Fruit fly (Drosophila melanogaster): ENCODE data around the gene DCP2.
A peak's percentile ranks its signal among the peaks of the same experiment; 100 is the strongest.

DCP2 gene

dm6 chr3L:15826347-15826984 lies at the start of gene DCP2, which contains the start of gene dbo:
TSS of gene DCP2 (minus strand) at chr3L:15826423.
TSS of gene dbo (plus strand) at chr3L:15826888.
- TF ChIP-seq CG33017 (tag; optimal IDR thresholded peaks at IDR 0.05) = peak; percentile 71
- no peak for TF ChIP-seq cic (GFP tag; optimal IDR thresholded peaks at IDR 0.05)
- TF ChIP-seq tj (GFP tag; optimal IDR thresholded peaks at IDR 0.05) = no peak
- TF ChIP-seq kay (GFP tag; ENCODE audit: borderline replicate concordance) = peak; percentile 20
- TF ChIP-seq bab1 (GFP tag; optimal IDR thresholded peaks at IDR 0.05) = peak; percentile 43
- TF ChIP-seq Hr96 (GFP tag; optimal IDR thresholded peaks at IDR 0.05) = no peak
- no peak for TF ChIP-seq cnc (optimal IDR thresholded peaks at IDR 0.05)
- TF ChIP-seq CG12768 (GFP tag; optimal IDR thresholded peaks at IDR 0.05) = peak; percentile 54
- TF ChIP-seq Clk (GFP tag; optimal IDR thresholded peaks at IDR 0.05) = no peak
- peak; percentile 59 for TF ChIP-seq ovo (GFP tag; optimal IDR thresholded peaks at IDR 0.05)
- peak; percentile 33 for TF ChIP-seq CG14711 (tag; optimal IDR thresholded peaks at IDR 0.05)
- TF ChIP-seq CG5204 (GFP tag; optimal IDR thresholded peaks at IDR 0.05) = no peak
- TF ChIP-seq Crg-1 (GFP tag; optimal IDR thresholded peaks at IDR 0.05) = peak; percentile 38
- TF ChIP-seq pad (GFP tag; optimal IDR thresholded peaks at IDR 0.05) = peak; percentile 31
- peak; percentile 67 for TF ChIP-seq CG7101 (tag; optimal IDR thresholded peaks at IDR 0.05)
- no peak for TF ChIP-seq CG11617 (GFP tag; optimal IDR thresholded peaks at IDR 0.05)
- peak; percentile 54 for TF ChIP-seq CG7045 (GFP tag; optimal IDR thresholded peaks at IDR 0.05)
- peak; percentile 33 for TF ChIP-seq CG1620 (GFP tag; optimal IDR thresholded peaks at IDR 0.05)
- no peak for TF ChIP-seq toe (GFP tag; optimal IDR thresholded peaks at IDR 0.05)
- no peak for TF ChIP-seq Mnt (GFP tag; optimal IDR thresholded peaks at IDR 0.05)

- TF ChIP-seq CG12768 (GFP tag; optimal IDR thresholded peaks at IDR 0.05) (no peak), CG11617 (GFP tag; optimal IDR thresholded peaks at IDR 0.05) (no peak), Crg-1 (GFP tag; optimal IDR thresholded peaks at IDR 0.05) (no peak), CG5204 (GFP tag; optimal IDR thresholded peaks at IDR 0.05) (no peak), kay (GFP tag; ENCODE audit: borderline replicate concordance) (no peak), CG14711 (tag; optimal IDR thresholded peaks at IDR 0.05) (no peak), cnc (optimal IDR thresholded peaks at IDR 0.05) (no peak), toe (GFP tag; optimal IDR thresholded peaks at IDR 0.05) (no peak), bab1 (GFP tag; optimal IDR thresholded peaks at IDR 0.05) (no peak), Mnt (GFP tag; optimal IDR thresholded peaks at IDR 0.05) (no peak), tj (GFP tag; optimal IDR thresholded peaks at IDR 0.05) (no peak), Hr96 (GFP tag; optimal IDR thresholded peaks at IDR 0.05) (no peak), cic (GFP tag; optimal IDR thresholded peaks at IDR 0.05) (no peak), CG1620 (GFP tag; optimal IDR thresholded peaks at IDR 0.05) (no peak), CG7045 (GFP tag; optimal IDR thresholded peaks at IDR 0.05) (no peak), CG33017 (tag; optimal IDR thresholded peaks at IDR 0.05) (no peak), pad (GFP tag; optimal IDR thresholded peaks at IDR 0.05) (no peak)
These were observed 29.8 kb upstream of the DCP2 start for dm6 chr3L:15856035-15856434.

dm6 chr3L:15847655-15848054 lies 21.4 kb upstream of the DCP2 start:
- TF ChIP-seq Hr96 (GFP tag; optimal IDR thresholded peaks at IDR 0.05) (no peak), Crg-1 (GFP tag; optimal IDR thresholded peaks at IDR 0.05) (no peak), CG33017 (tag; optimal IDR thresholded peaks at IDR 0.05) (no peak), CG5204 (GFP tag; optimal IDR thresholded peaks at IDR 0.05) (no peak), Clk (GFP tag; optimal IDR thresholded peaks at IDR 0.05) (no peak), kay (GFP tag; ENCODE audit: borderline replicate concordance) (no peak), CG7045 (GFP tag; optimal IDR thresholded peaks at IDR 0.05) (no peak), CG14711 (tag; optimal IDR thresholded peaks at IDR 0.05) (no peak), CG11617 (GFP tag; optimal IDR thresholded peaks at IDR 0.05) (no peak), Mnt (GFP tag; optimal IDR thresholded peaks at IDR 0.05) (no peak), cic (GFP tag; optimal IDR thresholded peaks at IDR 0.05) (no peak), CG7101 (tag; optimal IDR thresholded peaks at IDR 0.05) (no peak)

- TF ChIP-seq Hr96 (GFP tag; optimal IDR thresholded peaks at IDR 0.05) = no peak
- TF ChIP-seq CG14711 (tag; optimal IDR thresholded peaks at IDR 0.05) = no peak
- no peak for TF ChIP-seq cnc (optimal IDR thresholded peaks at IDR 0.05)
- TF ChIP-seq Mnt (GFP tag; optimal IDR thresholded peaks at IDR 0.05) = no peak
- no peak for TF ChIP-seq cic (GFP tag; optimal IDR thresholded peaks at IDR 0.05)
- no peak for TF ChIP-seq bab1 (GFP tag; optimal IDR thresholded peaks at IDR 0.05)
- TF ChIP-seq CG33017 (tag; optimal IDR thresholded peaks at IDR 0.05) = no peak
- TF ChIP-seq CG1620 (GFP tag; optimal IDR thresholded peaks at IDR 0.05) = no peak
- TF ChIP-seq toe (GFP tag; optimal IDR thresholded peaks at IDR 0.05) = no peak
- no peak for TF ChIP-seq ovo (GFP tag; optimal IDR thresholded peaks at IDR 0.05)
- no peak for TF ChIP-seq Crg-1 (GFP tag; optimal IDR thresholded peaks at IDR 0.05)
These were observed 21.0 kb upstream of the DCP2 start for dm6 chr3L:15847224-15847623.

- TF ChIP-seq Crg-1 (GFP tag; optimal IDR thresholded peaks at IDR 0.05) (no peak), toe (GFP tag; optimal IDR thresholded peaks at IDR 0.05) (no peak), kay (GFP tag; ENCODE audit: borderline replicate concordance) (no peak), Hr96 (GFP tag; optimal IDR thresholded peaks at IDR 0.05) (no peak), CG33017 (tag; optimal IDR thresholded peaks at IDR 0.05) (no peak), CG14711 (tag; optimal IDR thresholded peaks at IDR 0.05) (no peak), pad (GFP tag; optimal IDR thresholded peaks at IDR 0.05) (no peak), CG11617 (GFP tag; optimal IDR thresholded peaks at IDR 0.05) (no peak), cnc (optimal IDR thresholded peaks at IDR 0.05) (no peak), tj (GFP tag; optimal IDR thresholded peaks at IDR 0.05) (no peak), bab1 (GFP tag; optimal IDR thresholded peaks at IDR 0.05) (no peak), cic (GFP tag; optimal IDR thresholded peaks at IDR 0.05) (no peak), CG1620 (GFP tag; optimal IDR thresholded peaks at IDR 0.05) (no peak)
These were observed 18.4 kb upstream of the DCP2 start for dm6 chr3L:15844577-15844976.

- no peak for TF ChIP-seq CG33017 (tag; optimal IDR thresholded peaks at IDR 0.05)
- no peak for TF ChIP-seq CG5204 (GFP tag; optimal IDR thresholded peaks at IDR 0.05)
- TF ChIP-seq pad (GFP tag; optimal IDR thresholded peaks at IDR 0.05) = no peak
- TF ChIP-seq cic (GFP tag; optimal IDR thresholded peaks at IDR 0.05) = no peak
- no peak for TF ChIP-seq Hr96 (GFP tag; optimal IDR thresholded peaks at IDR 0.05)
- no peak for TF ChIP-seq CG7101 (tag; optimal IDR thresholded peaks at IDR 0.05)
- no peak for TF ChIP-seq Clk (GFP tag; optimal IDR thresholded peaks at IDR 0.05)
- TF ChIP-seq Crg-1 (GFP tag; optimal IDR thresholded peaks at IDR 0.05) = no peak
- TF ChIP-seq CG1620 (GFP tag; optimal IDR thresholded peaks at IDR 0.05) = no peak
- no peak for TF ChIP-seq Mnt (GFP tag; optimal IDR thresholded peaks at IDR 0.05)
- TF ChIP-seq tj (GFP tag; optimal IDR thresholded peaks at IDR 0.05) = no peak
- TF ChIP-seq kay (GFP tag; ENCODE audit: borderline replicate concordance) = no peak
- TF ChIP-seq toe (GFP tag; optimal IDR thresholded peaks at IDR 0.05) = no peak
- no peak for TF ChIP-seq ovo (GFP tag; optimal IDR thresholded peaks at IDR 0.05)
These were observed 17.7 kb upstream of the DCP2 start, which contains the start of gene meru for dm6 chr3L:15843962-15844361. TSS of gene meru (minus strand) at chr3L:15844062.
